Fruit fly (Drosophila melanogaster): ENCODE data around the gene CG46383.
A peak's percentile ranks its signal among the peaks of the same experiment; 100 is the strongest.

The CG46383 gene

DNA sequence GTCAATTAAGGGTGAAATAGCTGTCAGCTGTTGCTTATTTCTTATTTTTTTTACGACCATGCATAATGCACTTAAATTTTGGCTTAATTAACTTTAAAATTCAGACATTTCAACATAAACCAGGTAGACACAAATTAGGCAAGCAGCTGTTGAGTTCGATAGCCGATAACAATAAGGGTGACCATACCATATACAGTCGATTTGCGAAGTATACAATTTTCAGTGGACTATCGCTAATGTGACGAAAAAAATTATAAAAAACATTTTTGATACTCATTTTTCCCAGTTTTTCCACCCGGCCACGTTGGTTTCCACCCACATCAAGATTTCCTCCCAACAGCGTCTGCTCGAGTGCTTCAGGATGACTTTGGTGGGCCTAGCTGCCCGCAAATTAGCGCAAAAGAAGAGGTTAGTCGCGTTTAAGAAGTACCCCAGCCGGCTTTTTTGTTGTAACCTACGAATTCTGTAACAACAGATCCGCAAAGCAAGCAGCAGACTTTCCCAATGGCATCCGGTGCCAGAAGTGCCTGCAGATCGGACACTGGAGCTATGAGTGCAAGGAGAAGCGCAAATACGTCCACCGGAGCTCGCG is 13.0 kb upstream of the CG46383 start, which contains the start of the genes CG4287 and CG5516 (continued):
- TF ChIP-seq CG4617 (GFP tag; optimal IDR thresholded peaks at IDR 0.05; ENCODE audit: borderline replicate concordance) (peak; percentile 74), CG6791 (GFP tag; IDR thresholded peaks at IDR 0.05; ENCODE audit: partially characterized antibody) (peak; percentile 48; the same call in 1 of the 3 replicates), Dll (GFP tag; IDR thresholded peaks at IDR 0.05; ENCODE audit: partially characterized antibody) (peak; percentile 62), gfzf (GFP tag; optimal IDR thresholded peaks at IDR 0.05) (peak; percentile 25), pzg (GFP tag; optimal IDR thresholded peaks at IDR 0.05) (peak; percentile 48), Hsf (GFP tag; optimal IDR thresholded peaks at IDR 0.05) (peak; percentile 7), fu2 (GFP tag; optimal IDR thresholded peaks at IDR 0.05) (peak; percentile 24), sens (GFP tag) (peak; percentile 64), Max (GFP tag; optimal IDR thresholded peaks at IDR 0.05) (no peak), crc (GFP tag; optimal IDR thresholded peaks at IDR 0.05) (peak; percentile 6), CG2120 (GFP tag; optimal IDR thresholded peaks at IDR 0.05) (peak; percentile 63), lilli (GFP tag; optimal IDR thresholded peaks at IDR 0.05) (peak; percentile 53), sna (GFP tag; IDR thresholded peaks at IDR 0.05; ENCODE audit: partially characterized antibody) (0 out of 2 replicates have a peak, but pooled peaks have one; percentile 32), ash1 (GFP tag; optimal IDR thresholded peaks at IDR 0.05) (no peak), CG30403 (GFP tag; optimal IDR thresholded peaks at IDR 0.05) (peak; percentile 38), YL-1 (GFP tag; optimal IDR thresholded peaks at IDR 0.05) (peak; percentile 55), CG10267 (tag; optimal IDR thresholded peaks at IDR 0.05) (peak; percentile 11), wek (GFP tag; optimal IDR thresholded peaks at IDR 0.05) (peak; percentile 98), nerfin-2 (GFP tag; IDR thresholded peaks at IDR 0.05; ENCODE audit: partially characterized antibody) (peak; percentile 48; the same call in 1 of the 2 replicates), Xbp1 (GFP tag; optimal IDR thresholded peaks at IDR 0.05) (peak; percentile 46), Dp (GFP tag; optimal IDR thresholded peaks at IDR 0.05) (peak; percentile 24), ranshi (GFP tag; IDR thresholded peaks at IDR 0.05) (peak; percentile 84; the same call in 1 of the 2 replicates), Ravus (GFP tag; IDR thresholded peaks at IDR 0.05) (no peak), zfh2 (GFP tag; optimal IDR thresholded peaks at IDR 0.05) (peak; percentile 39), ems (GFP tag; optimal IDR thresholded peaks at IDR 0.05) (no peak), CG31388 (GFP tag; optimal IDR thresholded peaks at IDR 0.05) (no peak), Dref (GFP tag; IDR thresholded peaks at IDR 0.05) (peak; percentile 72), crp (GFP tag; optimal IDR thresholded peaks at IDR 0.05) (peak; percentile 42 to 86), row (GFP tag; IDR thresholded peaks at IDR 0.05) (peak; percentile 15; the same call in 1 of the 3 replicates), kay (GFP tag; optimal IDR thresholded peaks at IDR 0.05) (peak; percentile 39), mam (GFP tag; optimal IDR thresholded peaks at IDR 0.05) (peak; percentile 51), Dfd (GFP tag; optimal IDR thresholded peaks at IDR 0.05) (no peak), MBD-R2 (GFP tag; IDR thresholded peaks at IDR 0.05) (peak; percentile 87), zen (tag; optimal IDR thresholded peaks at IDR 0.05) (peak; percentile 64), CG15011 (GFP tag; optimal IDR thresholded peaks at IDR 0.05) (no peak), CG5180 (GFP tag; optimal IDR thresholded peaks at IDR 0.05) (no peak), Vsx1 (GFP tag; optimal IDR thresholded peaks at IDR 0.05) (peak; percentile 52), CG18476 (GFP tag; optimal IDR thresholded peaks at IDR 0.05) (no peak), CG7786 (GFP tag; optimal IDR thresholded peaks at IDR 0.05) (peak; percentile 8), Xrp1 (GFP tag; IDR thresholded peaks at IDR 0.05) (0 out of 2 replicates have a peak, but pooled peaks have one; percentile 19), CG30020 (tag; optimal IDR thresholded peaks at IDR 0.05) (peak; percentile 23), CG13287 (GFP tag; IDR thresholded peaks at IDR 0.05; ENCODE audit: partially characterized antibody) (peak; percentile 63), E2f2 (GFP tag; IDR thresholded peaks at IDR 0.05) (no peak), bigmax (GFP tag; optimal IDR thresholded peaks at IDR 0.05) (peak; percentile 73), hkb (optimal IDR thresholded peaks at IDR 0.05) (no peak), hkb (GFP tag; IDR thresholded peaks at IDR 0.05) (peak; percentile 34; the same call in 1 of the 2 replicates), CG31441 (GFP tag; IDR thresholded peaks at IDR 0.05) (no peak), vfl (GFP tag; optimal IDR thresholded peaks at IDR 0.05) (peak; percentile 20), CG16863 (GFP tag; optimal IDR thresholded peaks at IDR 0.05) (no peak), CG12155 (GFP tag; optimal IDR thresholded peaks at IDR 0.05) (peak; percentile 12)

All from whole organism, embryonic.